Worm (Caenorhabditis elegans): ENCODE measurements around the gene dlc-3.

ce11 chrIV:16399776-16400368 is 32.2 kb upstream of the dlc-3 start, which contains the start of gene Y65A5A.1:
- TF ChIP-seq nhr-237 (tag; optimal IDR thresholded peaks at IDR 0.05) (no peak), ztf-4 (tag; optimal IDR thresholded peaks at IDR 0.05) (no peak), lsy-2 (tag; optimal IDR thresholded peaks at IDR 0.05) (peak in 1 of 2 experiments; percentile 15), ceh-82 (tag; optimal IDR thresholded peaks at IDR 0.05) (no peak), peb-1 (tag; optimal IDR thresholded peaks at IDR 0.05) (no peak), mdl-1 (tag; optimal IDR thresholded peaks at IDR 0.05) (no peak), nhr-25 (tag; optimal IDR thresholded peaks at IDR 0.05) (no peak), mab-5 (tag; optimal IDR thresholded peaks at IDR 0.05) (no peak), lin-39 (tag; optimal IDR thresholded peaks at IDR 0.05) (no peak)

All from whole organism, L2 larva.